Fruit fly (Drosophila melanogaster): Measurements from ENCODE around the gene Tsen2.

DNA sequence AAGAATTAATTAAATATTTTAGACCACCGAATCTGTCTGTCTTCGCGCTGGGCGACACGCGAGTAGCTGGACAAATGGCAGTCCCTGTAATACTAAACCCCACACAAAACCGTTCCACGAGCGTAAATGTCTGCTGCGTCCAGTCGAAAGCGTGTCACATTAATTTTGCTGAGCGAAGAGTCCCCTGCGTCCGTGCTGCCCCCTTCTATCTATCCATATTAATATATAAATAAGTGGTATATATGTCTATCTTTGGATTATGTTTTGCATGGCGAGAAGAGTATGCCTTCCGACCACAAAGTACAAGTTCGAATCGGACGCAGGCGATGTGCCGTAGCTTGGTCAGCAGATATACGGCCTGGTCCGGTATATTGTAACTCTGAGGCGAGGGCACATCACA, 22.8 kb downstream of the Tsen2 start:
- TF ChIP-seq fkh (GFP tag; optimal IDR thresholded peaks at IDR 0.05): no peak
- no peak for TF ChIP-seq OdsH (GFP tag; optimal IDR thresholded peaks at IDR 0.05)
- TF ChIP-seq CG10669 (GFP tag; optimal IDR thresholded peaks at IDR 0.05): no peak
- no peak for TF ChIP-seq Gug (GFP tag; IDR thresholded peaks at IDR 0.05)
- TF ChIP-seq Sox102F (GFP tag; optimal IDR thresholded peaks at IDR 0.05): no peak
- TF ChIP-seq CG11294 (GFP tag; IDR thresholded peaks at IDR 0.05): no peak
- TF ChIP-seq CG3919 (GFP tag; optimal IDR thresholded peaks at IDR 0.05): no peak
- TF ChIP-seq svp (GFP tag): no peak

Measured in whole organism, prepupa.